Worm (Caenorhabditis elegans): ENCODE results near the gene F46H5.4.
A peak's percentile ranks its signal among the peaks of the same experiment; 100 is the strongest.

The F46H5.4 gene

DNA sequence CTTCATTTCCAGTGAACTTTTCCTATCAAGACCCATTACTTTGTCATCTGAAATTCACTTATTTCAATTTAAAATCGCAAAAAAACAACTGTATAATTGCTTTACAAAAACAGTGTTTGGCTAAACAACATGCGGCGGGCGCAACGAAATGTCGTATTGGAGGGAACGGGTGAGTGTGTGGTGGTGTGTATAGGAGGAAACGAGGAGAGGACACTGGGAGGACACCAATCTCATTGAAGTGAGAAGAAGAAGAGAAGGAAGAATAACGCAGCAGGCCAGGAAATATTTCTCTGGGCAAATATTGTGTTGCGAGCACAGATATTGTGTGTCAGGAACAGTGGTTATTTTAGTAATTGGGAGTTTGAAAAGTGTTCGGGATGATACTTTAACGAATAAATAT is at the start of gene F46H5.4:
Gene F46H5.4 (minus strand): TSS at position 53 of the 400 bp plus-strand sequence.
- TF ChIP-seq ztf-11 (tag; optimal IDR thresholded peaks at IDR 0.05): peak; percentile 1
- TF ChIP-seq pha-4 (tag; optimal IDR thresholded peaks at IDR 0.05): peak; percentile 7
- TF ChIP-seq lsy-2 (tag; optimal IDR thresholded peaks at IDR 0.05): no peak
- TF ChIP-seq mep-1 (tag; optimal IDR thresholded peaks at IDR 0.05): peak; percentile 33
- no peak for TF ChIP-seq nhr-76 (tag; optimal IDR thresholded peaks at IDR 0.05)
- TF ChIP-seq nhr-2 (tag; optimal IDR thresholded peaks at IDR 0.05): peak; percentile 24
- peak; percentile 39 for TF ChIP-seq ces-1 (GFP tag; optimal IDR thresholded peaks at IDR 0.05)

DNA sequence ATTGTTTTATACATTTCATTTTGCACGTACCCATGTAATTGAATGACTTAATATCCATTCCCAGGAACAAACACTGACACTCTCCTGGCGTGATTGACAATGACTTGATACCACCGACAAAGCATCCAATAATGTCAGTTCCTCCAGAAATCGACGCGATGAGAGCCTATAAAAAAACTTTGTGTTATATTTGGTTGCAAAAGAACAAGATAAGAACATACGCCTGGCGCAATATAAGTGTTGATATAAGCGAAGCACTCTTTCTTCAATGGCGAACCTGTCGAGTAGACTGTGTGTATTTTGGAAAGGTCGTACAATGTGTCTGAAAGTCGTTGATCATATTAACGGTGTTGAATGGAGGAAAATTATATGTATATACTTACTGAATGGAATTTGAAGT is 48.7 kb upstream of the F46H5.4 start:
- TF ChIP-seq lin-32 (GFP tag; optimal IDR thresholded peaks at IDR 0.05) (no peak), ceh-39 (tag; optimal IDR thresholded peaks at IDR 0.05) (no peak), hlh-1 (tag; optimal IDR thresholded peaks at IDR 0.05) (no peak), flh-1 (GFP tag; optimal IDR thresholded peaks at IDR 0.05) (no peak), ceh-83 (GFP tag; optimal IDR thresholded peaks at IDR 0.05) (no peak), lsy-2 (tag; optimal IDR thresholded peaks at IDR 0.05) (no peak), lin-13 (tag; optimal IDR thresholded peaks at IDR 0.05) (no peak)

ce11 chrX:7298652-7299051 is 44.2 kb upstream of the F46H5.4 start, which contains the start of gene K03A1.4:
Gene K03A1.4 (minus strand): TSS chrX:7298752.
- no peak for TF ChIP-seq flh-1 (GFP tag; optimal IDR thresholded peaks at IDR 0.05)
- no peak for TF ChIP-seq ceh-83 (GFP tag; optimal IDR thresholded peaks at IDR 0.05)
- TF ChIP-seq ceh-39 (tag; optimal IDR thresholded peaks at IDR 0.05): no peak
- no peak for TF ChIP-seq mab-5 (tag; optimal IDR thresholded peaks at IDR 0.05)
- no peak for TF ChIP-seq ham-2 (GFP tag; optimal IDR thresholded peaks at IDR 0.05)
- no peak for TF ChIP-seq lsy-2 (tag; optimal IDR thresholded peaks at IDR 0.05)
- TF ChIP-seq sptf-1 (tag; optimal IDR thresholded peaks at IDR 0.05): no peak
- no peak for TF ChIP-seq unc-62 (GFP tag; optimal IDR thresholded peaks at IDR 0.05)

- TF ChIP-seq tbx-8 (GFP tag; optimal IDR thresholded peaks at IDR 0.05) (no peak), hlh-1 (tag; optimal IDR thresholded peaks at IDR 0.05) (no peak), ceh-39 (tag; optimal IDR thresholded peaks at IDR 0.05) (no peak), blmp-1 (tag; optimal IDR thresholded peaks at IDR 0.05) (no peak), nhr-237 (tag; optimal IDR thresholded peaks at IDR 0.05) (no peak), elt-1 (tag; optimal IDR thresholded peaks at IDR 0.05; ENCODE audit: borderline replicate concordance, insufficient read depth) (no peak), lin-32 (GFP tag; optimal IDR thresholded peaks at IDR 0.05) (no peak), elt-3 (tag; optimal IDR thresholded peaks at IDR 0.05) (no peak), pha-4 (tag; optimal IDR thresholded peaks at IDR 0.05) (no peak), nhr-12 (tag; optimal IDR thresholded peaks at IDR 0.05) (no peak), M03D4.4 (tag; optimal IDR thresholded peaks at IDR 0.05) (no peak), ceh-43 (GFP tag; optimal IDR thresholded peaks at IDR 0.05) (no peak), ces-1 (GFP tag; optimal IDR thresholded peaks at IDR 0.05) (no peak)
Observed at ce11 chrX:7296310-7296709, 41.9 kb upstream of the F46H5.4 start.

- no peak for TF ChIP-seq lsy-2 (tag; optimal IDR thresholded peaks at IDR 0.05)
- TF ChIP-seq sem-2 (GFP tag; optimal IDR thresholded peaks at IDR 0.05): no peak
Observed at ce11 chrX:7291810-7292209, 37.4 kb upstream of the F46H5.4 start, which contains the start of gene lron-7. Gene lron-7 (plus strand): TSS chrX:7292132.

ce11 chrX:7290859-7291628 is 36.6 kb upstream of the F46H5.4 start:
- TF ChIP-seq hlh-1 (tag; optimal IDR thresholded peaks at IDR 0.05): no peak
- no peak for TF ChIP-seq lin-13 (tag; optimal IDR thresholded peaks at IDR 0.05)
- no peak for TF ChIP-seq lin-32 (GFP tag; optimal IDR thresholded peaks at IDR 0.05)
- no peak for TF ChIP-seq M03D4.4 (tag; optimal IDR thresholded peaks at IDR 0.05)
- TF ChIP-seq mls-2 (tag; optimal IDR thresholded peaks at IDR 0.05): no peak
- TF ChIP-seq nhr-2 (tag; optimal IDR thresholded peaks at IDR 0.05): no peak
- no peak for TF ChIP-seq nhr-237 (tag; optimal IDR thresholded peaks at IDR 0.05)
- TF ChIP-seq ztf-11 (tag; optimal IDR thresholded peaks at IDR 0.05): no peak
- no peak for TF ChIP-seq pha-4 (tag; optimal IDR thresholded peaks at IDR 0.05)
- no peak for TF ChIP-seq unc-120 (tag; optimal IDR thresholded peaks at IDR 0.05; ENCODE audit: poor library complexity, severe bottlenecking)
- TF ChIP-seq blmp-1 (tag; optimal IDR thresholded peaks at IDR 0.05): no peak
- no peak for TF ChIP-seq nhr-12 (tag; optimal IDR thresholded peaks at IDR 0.05)
- TF ChIP-seq ces-1 (GFP tag; optimal IDR thresholded peaks at IDR 0.05): no peak
- TF ChIP-seq sptf-1 (tag; optimal IDR thresholded peaks at IDR 0.05): no peak
- TF ChIP-seq unc-39 (tag; optimal IDR thresholded peaks at IDR 0.05): no peak
- no peak for TF ChIP-seq elt-1 (tag; optimal IDR thresholded peaks at IDR 0.05; ENCODE audit: borderline replicate concordance, insufficient read depth)
- TF ChIP-seq ceh-43 (GFP tag; optimal IDR thresholded peaks at IDR 0.05): no peak
